Worm (Caenorhabditis elegans) whole organism, L1 larva: Measurements from ENCODE around the gene Y71H2AR.2.

Experiments
- ama-1 ChIP-seq: fragments of 150-350 bp; optimal IDR thresholded peaks from 2 replicates; lab custom pipeline; 2014
- hpl-2 ChIP-seq: fragments of 150-350 bp; optimal IDR thresholded peaks from 2 replicates; lab custom pipeline; 2014; ENCODE audit warnings: missing biosample characterization, missing genetic modification reagents, missing genetic modification characterization
- nhr-19 ChIP-seq: fragments of 200-800 bp; sonication (Bioruptor generic); conservative IDR thresholded peaks from 2 replicates; pipeline ENCODE4 v1.3.6; 2022; ENCODE audit warnings: missing genetic modification characterization, missing compliant biosample characterization
- nhr-237 ChIP-seq: fragments of 150-350 bp; optimal IDR thresholded peaks from 2 replicates; lab custom pipeline; 2014; ENCODE audit warnings: missing biosample characterization, missing genetic modification characterization
- nhr-76 ChIP-seq: sonication (generic microtip); optimal IDR thresholded peaks from 2 replicates; lab custom pipeline; 2017; ENCODE audit warnings: missing biosample characterization, missing genetic modification characterization
- sup-37 ChIP-seq: fragments of 200-800 bp; sonication (Bioruptor generic); optimal IDR thresholded peaks from 2 replicates; lab custom pipeline; 2018; ENCODE audit warnings: mild to moderate bottlenecking, missing genetic modification characterization, missing compliant biosample characterization
- tbx-2 ChIP-seq: sonication (generic microtip); optimal IDR thresholded peaks from 2 replicates; lab custom pipeline; 2016; ENCODE audit warnings: missing genetic modification characterization, missing compliant biosample characterization
- zip-4 ChIP-seq: fragments of 200-800 bp; sonication (Bioruptor generic); optimal IDR thresholded peaks from 2 replicates; lab custom pipeline; 2018; ENCODE audit warnings: mild to moderate bottlenecking, missing genetic modification characterization, moderate library complexity, missing compliant biosample characterization

The Y71H2AR.2 gene

ce11 chrIII:2794057-2794456 lies 46.7 kb downstream of the Y71H2AR.2 start:
- TF ChIP-seq ama-1 (lab: Kevin White, UChicago) (no peak), zip-4 (no peak), hpl-2 (GFP tag; lab: Kevin White, UChicago) (no peak), nhr-19 (GFP tag; lab: Robert Waterston, UW) (no peak), nhr-237 (tag; lab: Kevin White, UChicago) (no peak), sup-37 (no peak), tbx-2 (tag; lab: Kevin White, UChicago) (no peak), nhr-76 (tag; lab: Kevin White, UChicago) (no peak)
